Fruit fly (Drosophila melanogaster) whole organism, wandering third instar larva: Measurements from ENCODE around the gene Pisd.

Source experiments
- Abd-B ChIP-seq: fragments of >200 bp; optimal IDR thresholded peaks from 2 replicates; lab custom pipeline; 2017; ENCODE audit warnings: missing biosample characterization, missing genetic modification characterization
- CG32264 ChIP-seq: fragments of 200-800 bp; sonication (Bioruptor generic); optimal IDR thresholded peaks from 2 replicates; lab custom pipeline; 2016; ENCODE audit warnings: missing biosample characterization, missing genetic modification characterization
- CG9705 ChIP-seq: fragments of 200-800 bp; sonication (Bioruptor generic); optimal IDR thresholded peaks from 2 replicates; lab custom pipeline; 2018; ENCODE audit warnings: missing biosample characterization, mild to moderate bottlenecking, missing genetic modification characterization
- CrebA ChIP-seq: fragments of 200-800 bp; sonication (Bioruptor generic); optimal IDR thresholded peaks from 2 replicates; lab custom pipeline; 2016; ENCODE audit warnings: missing biosample characterization, mild to moderate bottlenecking, missing genetic modification characterization, borderline replicate concordance
- Dfd ChIP-seq: fragments of >200 bp; optimal IDR thresholded peaks from 2 replicates; lab custom pipeline; 2017; ENCODE audit warnings: missing biosample characterization, missing genetic modification characterization
- Dif ChIP-seq: fragments of 200-275, 200-300 bp; sonication (Bioruptor generic); optimal IDR thresholded peaks from 2 replicates; lab custom pipeline; 2018; ENCODE audit warnings: missing biosample characterization, missing genetic modification characterization; ENCODE audit not compliant: partially characterized antibody
- GATAd ChIP-seq: sonication (Bioruptor generic); optimal IDR thresholded peaks from 2 replicates; lab custom pipeline; 2016; ENCODE audit warnings: missing biosample characterization, missing genetic modification characterization
- HLH106 ChIP-seq: fragments of 200-800 bp; optimal IDR thresholded peaks from 3 replicates; lab custom pipeline; 2019; ENCODE audit warnings: missing biosample characterization, mild to moderate bottlenecking, missing genetic modification characterization, moderate library complexity
- Hnf4 ChIP-seq: fragments of 200-800 bp; sonication (Bioruptor generic); optimal IDR thresholded peaks from 2 replicates; lab custom pipeline; 2016; ENCODE audit warnings: missing biosample characterization, mild to moderate bottlenecking, missing genetic modification characterization
- Hr78 ChIP-seq: fragments of >200 bp; optimal IDR thresholded peaks from 2 replicates; lab custom pipeline; 2017; ENCODE audit warnings: missing biosample characterization, missing genetic modification characterization
- Hr83 ChIP-seq: fragments of 200-300 bp; sonication (Bioruptor generic); optimal IDR thresholded peaks from 2 replicates; lab custom pipeline; 2016; ENCODE audit warnings: missing biosample characterization, mild to moderate bottlenecking, missing genetic modification characterization, moderate library complexity; ENCODE audit not compliant: poor library complexity, severe bottlenecking
- Jra ChIP-seq: sonication (Bioruptor generic); optimal IDR thresholded peaks from 2 replicates; lab custom pipeline; 2016; ENCODE audit warnings: missing biosample characterization, missing genetic modification characterization
- Mio ChIP-seq: sonication (Bioruptor generic); optimal IDR thresholded peaks from 2 replicates; lab custom pipeline; 2016; ENCODE audit warnings: missing biosample characterization, missing genetic modification characterization
- Myc ChIP-seq: fragments of >200 bp; optimal IDR thresholded peaks from 2 replicates; lab custom pipeline; 2017
- N ChIP-seq: fragments of >200 bp; optimal IDR thresholded peaks from 2 replicates; lab custom pipeline; 2018; ENCODE audit warnings: missing biosample characterization, missing external identifiers, missing genetic modification characterization
- OdsH ChIP-seq: fragments of 200-800 bp; sonication (Bioruptor generic); optimal IDR thresholded peaks from 2 replicates; lab custom pipeline; 2016; ENCODE audit warnings: missing biosample characterization, mild to moderate bottlenecking, missing genetic modification characterization
- Rel ChIP-seq, 2 experiments: fragments of 200-800 bp; sonication (Bioruptor generic) in 1 of 2; optimal IDR thresholded peaks; 2 replicates in 1 of 2; 3 replicates in 1 of 2; lab custom pipeline; 2016 to 2019; ENCODE audit warnings: mild to moderate bottlenecking in 2 of 2, missing biosample characterization in 2 of 2, missing genetic modification characterization in 2 of 2, moderate library complexity in 1 of 2
- Sp1 ChIP-seq: fragments of 200-800 bp; sonication (Bioruptor generic); optimal IDR thresholded peaks from 3 replicates; lab custom pipeline; 2019; ENCODE audit warnings: missing biosample characterization, mild to moderate bottlenecking, missing genetic modification characterization, moderate library complexity
- Vsx2 ChIP-seq: fragments of 200-300, 225-300 bp; sonication (Bioruptor generic); optimal IDR thresholded peaks from 2 replicates; lab custom pipeline; 2018; ENCODE audit warnings: missing biosample characterization, missing genetic modification characterization; ENCODE audit not compliant: partially characterized antibody
- br ChIP-seq: fragments of 200-800 bp; sonication (Bioruptor generic); optimal IDR thresholded peaks from 2 replicates; lab custom pipeline; 2016; ENCODE audit warnings: missing biosample characterization, missing genetic modification characterization
- dl ChIP-seq, 2 experiments: fragments of 175-275, 200-275 bp in 1 of 2; fragments of 200-275 bp in 1 of 2; sonication (Bioruptor generic); optimal IDR thresholded peaks; lab custom pipeline; 2018; ENCODE audit warnings: mild to moderate bottlenecking in 2 of 2, missing biosample characterization in 2 of 2, missing genetic modification characterization in 2 of 2, moderate library complexity in 2 of 2; ENCODE audit not compliant: partially characterized antibody in 2 of 2, insufficient read depth in 1 of 2
- dmrt93B ChIP-seq: fragments of 200-800 bp; sonication (Bioruptor generic); optimal IDR thresholded peaks from 2 replicates; lab custom pipeline; 2018; ENCODE audit warnings: missing biosample characterization, mild to moderate bottlenecking, missing genetic modification characterization
- dsf ChIP-seq: sonication (Bioruptor generic); optimal IDR thresholded peaks from 2 replicates; lab custom pipeline; 2016; ENCODE audit warnings: missing biosample characterization, missing genetic modification characterization, borderline replicate concordance
- ey ChIP-seq: fragments of 200-800 bp; sonication (Bioruptor generic); optimal IDR thresholded peaks from 2 replicates; lab custom pipeline; 2016; ENCODE audit warnings: missing biosample characterization, missing genetic modification characterization
- foxo ChIP-seq, 2 experiments: fragments of 200-800 bp; sonication (Bioruptor generic); optimal IDR thresholded peaks; 2 replicates in 1 of 2; 3 replicates in 1 of 2; lab custom pipeline; 2016 to 2017; ENCODE audit warnings: missing biosample characterization in 2 of 2, missing genetic modification characterization in 2 of 2
- fru ChIP-seq: fragments of 200-800 bp; sonication (Bioruptor generic); optimal IDR thresholded peaks from 3 replicates; lab custom pipeline; 2016; ENCODE audit warnings: missing biosample characterization, mild to moderate bottlenecking, missing genetic modification characterization
- h ChIP-seq: fragments of 200-800 bp; sonication (Bioruptor generic); optimal IDR thresholded peaks from 3 replicates; lab custom pipeline; 2016; ENCODE audit warnings: missing biosample characterization, mild to moderate bottlenecking, missing genetic modification characterization
- jim ChIP-seq: fragments of 175-275, 200-325 bp; sonication (Bioruptor generic); optimal IDR thresholded peaks from 2 replicates; lab custom pipeline; 2016; ENCODE audit warnings: missing biosample characterization, mild to moderate bottlenecking, missing genetic modification characterization
- lola ChIP-seq: fragments of >200 bp; optimal IDR thresholded peaks from 2 replicates; lab custom pipeline; 2017; ENCODE audit warnings: missing biosample characterization, missing genetic modification characterization
- psq ChIP-seq: fragments of 200-800 bp; sonication (Bioruptor generic); optimal IDR thresholded peaks from 3 replicates; lab custom pipeline; 2017; ENCODE audit warnings: missing biosample characterization, mild to moderate bottlenecking, missing genetic modification characterization, moderate library complexity
- rgr ChIP-seq: fragments of 200-800 bp; sonication (Bioruptor generic); optimal IDR thresholded peaks from 3 replicates; lab custom pipeline; 2016; ENCODE audit warnings: missing biosample characterization, mild to moderate bottlenecking, missing genetic modification characterization
- sage ChIP-seq: fragments of 200-800 bp; sonication (Bioruptor generic); optimal IDR thresholded peaks from 2 replicates; lab custom pipeline; 2016; ENCODE audit warnings: missing biosample characterization, mild to moderate bottlenecking, missing genetic modification characterization
- sv ChIP-seq: fragments of 200-800 bp; sonication (Bioruptor generic); optimal IDR thresholded peaks from 3 replicates; lab custom pipeline; 2016; ENCODE audit warnings: missing biosample characterization, missing genetic modification characterization
- tai ChIP-seq: sonication (Bioruptor generic); optimal IDR thresholded peaks from 2 replicates; lab custom pipeline; 2016; ENCODE audit warnings: missing biosample characterization, missing genetic modification characterization
- usp ChIP-seq: fragments of >200 bp; optimal IDR thresholded peaks from 2 replicates; lab custom pipeline; 2017; ENCODE audit warnings: missing biosample characterization, missing genetic modification characterization
- woc ChIP-seq: sonication (Bioruptor generic); optimal IDR thresholded peaks from 2 replicates; lab custom pipeline; 2016; ENCODE audit warnings: missing biosample characterization, mild to moderate bottlenecking, missing genetic modification characterization

The Pisd gene

DNA sequence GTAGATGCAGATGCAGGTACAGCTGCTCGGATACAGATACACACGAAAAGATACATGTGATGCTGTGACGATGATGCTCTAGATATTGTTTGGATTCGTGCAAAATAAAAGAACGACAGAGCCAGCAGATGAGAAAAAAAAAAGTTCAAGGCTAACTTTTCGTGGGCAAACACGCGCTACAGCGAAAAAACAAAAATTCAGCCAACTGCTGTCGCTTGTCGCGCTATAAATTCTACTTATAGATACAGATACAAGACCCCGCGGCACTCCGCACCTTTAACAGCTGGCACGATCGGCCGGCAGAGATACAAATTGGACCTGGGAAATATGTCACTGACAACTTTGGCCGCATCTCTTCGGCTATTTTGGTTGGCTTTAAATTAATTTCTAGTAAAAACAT is 24.1 kb upstream of the Pisd start:
- TF ChIP-seq sage (GFP tag; lab: Kevin White, UChicago) (no peak), Rel (GFP tag; optimal IDR thresholded peaks at IDR 0.05; lab: Kevin White, UChicago) (no peak), Rel (tag; optimal IDR thresholded peaks at IDR 0.05; lab: Kevin White, UChicago) (no peak), Vsx2 (GFP tag; lab: Kevin White, UChicago) (no peak)
- TF ChIP-seq, all 38 proteins: peak for 0

DNA sequence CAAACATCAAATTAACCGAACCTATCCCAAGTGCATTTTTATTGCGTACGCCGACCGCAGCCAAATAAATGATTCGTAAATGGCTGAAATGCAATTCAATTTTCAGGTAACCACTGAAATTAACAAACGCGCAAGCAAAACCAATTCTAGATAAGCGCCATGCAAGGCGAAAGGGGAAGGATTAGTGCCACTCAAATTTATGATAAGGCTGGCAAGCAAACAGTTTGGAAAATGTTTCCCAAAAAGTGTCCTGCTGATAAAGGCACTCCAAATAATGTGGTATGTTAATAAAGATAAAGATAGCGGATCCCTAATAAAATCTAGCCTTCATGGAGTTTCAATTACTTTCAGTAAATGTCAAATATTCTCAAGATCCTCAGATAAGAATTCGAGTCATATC is 23.4 kb upstream of the Pisd start:
- no peak for TF ChIP-seq fru (GFP tag; lab: Kevin White, UChicago)
- TF ChIP-seq Rel (GFP tag; optimal IDR thresholded peaks at IDR 0.05; lab: Kevin White, UChicago): no peak
- TF ChIP-seq Rel (tag; optimal IDR thresholded peaks at IDR 0.05; lab: Kevin White, UChicago): peak; percentile 11
- TF ChIP-seq, all 38 proteins: peak for 1

DNA sequence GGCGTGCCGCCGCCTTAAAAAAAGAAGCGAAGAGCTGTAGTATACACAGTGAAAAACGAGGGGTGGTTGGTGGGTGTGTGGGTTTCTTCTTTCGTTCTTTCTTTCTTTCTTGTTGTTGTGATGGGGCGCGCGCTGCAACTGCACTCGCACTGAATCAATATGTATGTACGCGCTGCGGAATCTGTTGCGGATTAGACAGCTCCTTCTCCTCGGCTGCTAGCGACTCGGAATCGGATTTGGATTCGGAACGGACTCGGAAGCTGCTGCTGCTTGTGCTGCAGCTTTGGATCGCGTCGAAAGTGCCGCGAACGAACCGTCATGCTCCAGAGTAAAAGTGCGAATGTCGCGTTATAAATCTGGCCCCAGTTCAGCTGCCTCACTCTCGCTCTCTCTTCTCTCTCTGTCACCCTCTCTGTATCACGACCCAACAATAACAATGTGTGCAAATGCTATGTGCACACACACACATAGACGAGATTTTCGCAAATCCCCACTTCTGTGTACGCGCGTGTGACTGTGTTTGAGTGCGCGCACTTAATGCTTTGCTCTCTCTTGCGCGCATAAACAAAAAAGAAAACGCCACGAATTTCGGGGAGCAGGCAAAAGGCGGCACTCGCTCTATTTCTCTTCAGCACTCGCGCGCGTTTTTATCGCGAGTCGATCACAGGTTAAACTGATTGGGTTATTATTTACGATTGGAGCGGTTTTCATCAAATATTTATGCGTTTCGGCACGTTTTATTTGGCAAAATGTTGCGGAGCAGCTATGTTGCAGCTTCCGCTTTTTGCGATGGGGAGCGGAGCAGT is 19.4 kb upstream of the Pisd start:
- TF ChIP-seq Abd-B (GFP tag; lab: Kevin White, UChicago): no peak
- no peak for TF ChIP-seq Hr78 (GFP tag; lab: Kevin White, UChicago)
- peak; percentile 43 for TF ChIP-seq psq (GFP tag; lab: Kevin White, UChicago)
- peak; percentile 64 for TF ChIP-seq h (GFP tag; lab: Kevin White, UChicago)
- no peak for TF ChIP-seq GATAd (GFP tag; lab: Kevin White, UChicago)
- TF ChIP-seq sv (GFP tag; lab: Kevin White, UChicago): no peak
- no peak for TF ChIP-seq lola (GFP tag; lab: Kevin White, UChicago)
- TF ChIP-seq Hr83 (GFP tag; lab: Kevin White, UChicago): peak; percentile 65
- no peak for TF ChIP-seq Rel (GFP tag; optimal IDR thresholded peaks at IDR 0.05; lab: Kevin White, UChicago)
- TF ChIP-seq Rel (tag; optimal IDR thresholded peaks at IDR 0.05; lab: Kevin White, UChicago): peak; percentile 89
- TF ChIP-seq Dfd (GFP tag; lab: Kevin White, UChicago): no peak
- TF ChIP-seq Mio (GFP tag; lab: Kevin White, UChicago): no peak
- no peak for TF ChIP-seq dmrt93B (GFP tag; lab: Kevin White, UChicago)
- TF ChIP-seq dl (GFP tag; optimal IDR thresholded peaks at IDR 0.05; lab: Kevin White, UChicago; ENCODE audit: insufficient read depth in 1 of 2, partially characterized antibody in 2 of 2): peak in 1 of 2 experiments; percentile 64
- TF ChIP-seq br: peak; percentile 15
- no peak for TF ChIP-seq rgr (GFP tag; lab: Kevin White, UChicago)
- peak; percentile 4 for TF ChIP-seq N (GFP tag; lab: Kevin White, UChicago)
- TF ChIP-seq CG32264 (GFP tag; lab: Kevin White, UChicago): no peak
- no peak for TF ChIP-seq Jra
- TF ChIP-seq OdsH (GFP tag; lab: Kevin White, UChicago): peak; percentile 10
- no peak for TF ChIP-seq usp (GFP tag; lab: Kevin White, UChicago)
- peak; percentile 90 for TF ChIP-seq Dif (GFP tag; lab: Kevin White, UChicago)
- TF ChIP-seq CrebA: no peak
- peak in 1 of 2 experiments; percentile 40 for TF ChIP-seq foxo (GFP tag; optimal IDR thresholded peaks at IDR 0.05; lab: Kevin White, UChicago)
- peak; percentile 29 for TF ChIP-seq fru (GFP tag; lab: Kevin White, UChicago)
- no peak for TF ChIP-seq Myc (lab: Kevin White, UChicago)
- TF ChIP-seq Hnf4: no peak
- peak; percentile 6 for TF ChIP-seq woc
- no peak for TF ChIP-seq HLH106 (tag; lab: Kevin White, UChicago)
- peak; percentile 46 for TF ChIP-seq Sp1 (GFP tag; lab: Kevin White, UChicago)

DNA sequence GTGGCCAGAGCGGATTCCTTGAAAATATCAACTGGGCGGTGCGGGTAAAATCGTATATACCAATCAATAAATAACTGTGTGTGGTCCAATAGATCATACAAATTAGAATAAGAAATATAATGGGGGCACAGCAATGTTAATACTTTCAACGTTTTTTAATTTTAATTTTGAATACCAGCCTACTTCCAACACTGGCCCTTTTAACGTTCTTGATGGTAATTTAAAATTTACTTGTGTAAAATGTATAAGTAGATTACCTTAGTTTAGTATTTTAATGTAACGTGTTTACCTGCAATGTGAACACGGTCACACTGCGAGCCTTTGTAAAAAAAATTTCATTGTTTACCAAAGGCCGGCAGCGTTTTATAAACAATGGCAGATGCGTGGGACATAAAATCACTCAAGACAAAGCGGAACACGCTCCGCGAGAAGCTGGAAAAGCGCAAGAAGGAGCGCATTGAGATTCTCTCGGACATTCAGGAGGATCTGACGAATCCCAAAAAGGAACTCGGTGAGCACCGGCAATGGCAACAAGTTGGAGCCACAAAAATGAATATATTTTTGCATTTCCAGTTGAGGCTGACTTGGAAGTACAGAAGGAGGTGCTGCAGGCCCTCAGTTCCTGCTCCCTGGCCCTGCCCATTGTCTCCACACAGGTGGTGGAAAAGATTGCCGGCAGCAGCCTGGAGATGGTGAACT is 18.6 kb upstream of the Pisd start, which contains the start of the genes KrT95D and Mettl3:
Gene KrT95D, minus strand, starts transcription at position 3 of the 699 bp plus-strand sequence.
Gene Mettl3, plus strand, starts transcription at position 333 of the 699 bp plus-strand sequence.
- TF ChIP-seq usp (GFP tag; lab: Kevin White, UChicago) (no peak), jim (no peak), HLH106 (tag; lab: Kevin White, UChicago) (peak; percentile 19), br (peak; percentile 16), CG9705 (GFP tag; lab: Kevin White, UChicago) (no peak), ey (GFP tag; lab: Kevin White, UChicago) (peak; percentile 12), dmrt93B (GFP tag; lab: Kevin White, UChicago) (no peak), dsf (peak; percentile 58), fru (GFP tag; lab: Kevin White, UChicago) (peak; percentile 26), Hnf4 (peak; percentile 55), Rel (GFP tag; optimal IDR thresholded peaks at IDR 0.05; lab: Kevin White, UChicago) (no peak), Rel (tag; optimal IDR thresholded peaks at IDR 0.05; lab: Kevin White, UChicago) (peak; percentile 4), OdsH (GFP tag; lab: Kevin White, UChicago) (no peak), Myc (lab: Kevin White, UChicago) (peak; percentile 16), h (GFP tag; lab: Kevin White, UChicago) (peak; percentile 26), tai (GFP tag; lab: Kevin White, UChicago) (no peak)
